Worm (Caenorhabditis elegans) whole organism, young adult: Measurements from ENCODE around the gene str-232.

ENCODE experiments used
- B0019.2 ChIP-seq: fragments of 200-800 bp; sonication (Bioruptor generic); conservative IDR thresholded peaks from 2 replicates; pipeline ENCODE4 v1.3.6; 2022; ENCODE audit warnings: missing genetic modification reagents, missing genetic modification characterization, missing compliant biosample characterization
- B0035.1 ChIP-seq: sonication (generic microtip); optimal IDR thresholded peaks from 2 replicates; lab custom pipeline; 2016; ENCODE audit warnings: missing genetic modification characterization, mild to moderate bottlenecking, missing compliant biosample characterization, missing genotype, missing genetic modification reagents
- C17E4.6 ChIP-seq: fragments of 200-800 bp; sonication (Bioruptor generic); IDR thresholded peaks from 2 replicates; pipeline ENCODE4 v1.3.6; 2022; ENCODE audit warnings: missing genetic modification reagents, missing genetic modification characterization, missing compliant biosample characterization
- F22D6.2 ChIP-seq: sonication (generic microtip); optimal IDR thresholded peaks from 2 replicates; lab custom pipeline; 2016; ENCODE audit warnings: mild to moderate bottlenecking, missing genetic modification characterization, missing compliant biosample characterization
- F23B12.7 ChIP-seq: sonication (generic microtip); optimal IDR thresholded peaks from 2 replicates; lab custom pipeline; 2017; ENCODE audit warnings: missing genetic modification characterization, mild to moderate bottlenecking, missing compliant biosample characterization, antibody characterized with exemption, moderate library complexity; ENCODE audit not compliant: insufficient read depth
- F33H1.4 ChIP-seq: fragments of 200-800 bp; sonication (Bioruptor generic); IDR thresholded peaks from 2 replicates; pipeline ENCODE4 v1.3.6; 2022; ENCODE audit warnings: missing genetic modification reagents, missing genetic modification characterization, missing compliant biosample characterization
- F37B4.10 ChIP-seq: fragments of 200-800 bp; sonication (Bioruptor generic); IDR thresholded peaks from 2 replicates; pipeline ENCODE4 v1.3.6; 2022; ENCODE audit warnings: missing genetic modification characterization, missing compliant biosample characterization
- F39B2.1 ChIP-seq: fragments of 200-800 bp; sonication (Bioruptor generic); IDR thresholded peaks from 2 replicates; pipeline ENCODE4 v1.3.6; 2022; ENCODE audit warnings: missing genetic modification reagents, missing genetic modification characterization, missing compliant biosample characterization
- F52B5.7 ChIP-seq: sonication (generic microtip); optimal IDR thresholded peaks from 2 replicates; lab custom pipeline; 2016; ENCODE audit warnings: mild to moderate bottlenecking, missing genetic modification characterization, missing compliant biosample characterization
- F55B11.4 ChIP-seq: sonication (generic microtip); optimal IDR thresholded peaks from 2 replicates; lab custom pipeline; 2016; ENCODE audit warnings: missing compliant biosample characterization, missing genetic modification characterization, borderline replicate concordance; ENCODE audit not compliant: insufficient read depth
- Y53F4B.3 ChIP-seq: fragments of 200-800 bp; sonication (Bioruptor generic); IDR thresholded peaks from 2 replicates; pipeline ENCODE4 v1.3.6; 2022; ENCODE audit warnings: missing genetic modification reagents, missing genetic modification characterization, missing compliant biosample characterization
- Y53G8AR.9 ChIP-seq: fragments of 200-800 bp; sonication (Bioruptor generic); conservative IDR thresholded peaks from 2 replicates; pipeline ENCODE4 v1.3.6; 2022; ENCODE audit warnings: missing genetic modification reagents, missing genetic modification characterization, missing compliant biosample characterization
- Y79H2A.3 ChIP-seq: fragments of 200-800 bp; sonication (Bioruptor generic); conservative IDR thresholded peaks from 2 replicates; pipeline ENCODE4 v1.3.6; 2022; ENCODE audit warnings: missing genetic modification reagents, missing genetic modification characterization, missing compliant biosample characterization
- ama-1 ChIP-seq, 3 experiments: fragments of 150-350 bp in 1 of 3; sonication (generic microtip) in 2 of 3; optimal IDR thresholded peaks; 2 replicates each; lab custom pipeline; 2014 to 2018; ENCODE audit warnings: missing biosample characterization in 2 of 3, missing genetic modification characterization in 2 of 3, missing genetic modification reagents in 2 of 3
- attf-6 ChIP-seq: fragments of 200-800 bp; sonication (Bioruptor generic); IDR thresholded peaks from 2 replicates; pipeline ENCODE4 v1.3.6; 2022; ENCODE audit warnings: missing genetic modification reagents, missing genetic modification characterization, missing compliant biosample characterization
- dox-1 ChIP-seq: fragments of 200-800 bp; sonication (Bioruptor generic); IDR thresholded peaks from 2 replicates; pipeline ENCODE4 v1.3.6; 2022; ENCODE audit warnings: missing genetic modification reagents, missing genetic modification characterization, missing compliant biosample characterization
- dpff-1 ChIP-seq: sonication (generic microtip); optimal IDR thresholded peaks from 2 replicates; lab custom pipeline; 2017; ENCODE audit warnings: mild to moderate bottlenecking, missing genetic modification characterization, missing compliant biosample characterization
- dpl-1 ChIP-seq: fragments of 150-350 bp; optimal IDR thresholded peaks from 2 replicates; lab custom pipeline; 2014; ENCODE audit warnings: missing biosample characterization, missing genetic modification reagents, missing genetic modification characterization
- hlh-26 ChIP-seq: fragments of 200-800 bp; sonication (Bioruptor generic); conservative IDR thresholded peaks from 2 replicates; pipeline ENCODE4 v1.3.6; 2022; ENCODE audit warnings: missing genetic modification reagents, missing genetic modification characterization, missing compliant biosample characterization
- hrde-1 ChIP-seq: sonication (generic microtip); optimal IDR thresholded peaks from 2 replicates; lab custom pipeline; 2016; ENCODE audit warnings: missing genetic modification characterization, mild to moderate bottlenecking, missing compliant biosample characterization, moderate library complexity, missing genotype, missing genetic modification reagents, borderline replicate concordance
- let-526 ChIP-seq: fragments of 200-800 bp; sonication (Bioruptor generic); IDR thresholded peaks from 2 replicates; pipeline ENCODE4 v1.3.6; 2022; ENCODE audit warnings: missing genetic modification reagents, missing genetic modification characterization, missing compliant biosample characterization
- lin-26 ChIP-seq: fragments of 200-800 bp; sonication (Bioruptor generic); IDR thresholded peaks from 2 replicates; pipeline ENCODE4 v1.3.6; 2022; ENCODE audit warnings: missing genetic modification reagents, missing genetic modification characterization, missing compliant biosample characterization
- lin-35 ChIP-seq, 3 experiments: fragments of 150-350 bp in 2 of 3; sonication (generic microtip) in 1 of 3; optimal IDR thresholded peaks; 2 replicates each; lab custom pipeline; 2014 to 2018; ENCODE audit warnings: missing biosample characterization in 3 of 3, missing genetic modification characterization in 3 of 3, missing genetic modification reagents in 3 of 3
- mel-28 ChIP-seq: sonication (generic microtip); optimal IDR thresholded peaks from 2 replicates; lab custom pipeline; 2016; ENCODE audit warnings: borderline replicate concordance, mild to moderate bottlenecking, missing genetic modification characterization, missing compliant biosample characterization
- nfya-1 ChIP-seq: sonication (generic microtip); optimal IDR thresholded peaks from 2 replicates; lab custom pipeline; 2017; ENCODE audit warnings: antibody characterized with exemption, missing compliant biosample characterization, missing genetic modification characterization, borderline replicate concordance; ENCODE audit not compliant: insufficient read depth
- nhr-120 ChIP-seq: fragments of 200-800 bp; sonication (Bioruptor generic); IDR thresholded peaks from 2 replicates; pipeline ENCODE4 v1.3.6; 2022; ENCODE audit warnings: missing genetic modification characterization, missing compliant biosample characterization
- nhr-27 ChIP-seq: fragments of 200-800 bp; sonication (Bioruptor generic); optimal IDR thresholded peaks from 2 replicates; lab custom pipeline; 2018; ENCODE audit warnings: mild to moderate bottlenecking, missing genetic modification characterization, moderate library complexity, missing compliant biosample characterization
- pbrm-1 ChIP-seq: fragments of 200-800 bp; sonication (Bioruptor generic); IDR thresholded peaks from 2 replicates; pipeline ENCODE4 v1.3.6; 2022; ENCODE audit warnings: missing genetic modification reagents, missing genetic modification characterization, missing compliant biosample characterization
- rec-8 ChIP-seq, 2 experiments: sonication (generic microtip); optimal IDR thresholded peaks; 2 replicates each; lab custom pipeline; 2016; ENCODE audit warnings: mild to moderate bottlenecking in 2 of 2, missing genetic modification characterization in 2 of 2, missing genetic modification reagents in 2 of 2, missing genotype in 2 of 2, missing biosample characterization in 1 of 2, missing compliant biosample characterization in 1 of 2, moderate library complexity in 1 of 2
- snpc-4 ChIP-seq, 5 experiments: fragments of 150-350 bp in 1 of 5; sonication (generic microtip) in 4 of 5; optimal IDR thresholded peaks; 2 replicates each; lab custom pipeline; 2014 to 2018; ENCODE audit warnings: missing genetic modification characterization in 5 of 5, missing biosample characterization in 3 of 5, antibody characterized with exemption in 2 of 5, mild to moderate bottlenecking in 2 of 5, missing compliant biosample characterization in 2 of 5, missing genotype in 2 of 5, moderate library complexity in 2 of 5, missing genetic modification reagents in 1 of 5
- tbp1 ChIP-seq: fragments of 200-800 bp; sonication (Bioruptor generic); optimal IDR thresholded peaks from 2 replicates; lab custom pipeline; 2018; ENCODE audit warnings: mild to moderate bottlenecking, missing genetic modification characterization, missing compliant biosample characterization
- tbx-9 ChIP-seq: sonication (generic microtip); optimal IDR thresholded peaks from 2 replicates; lab custom pipeline; 2016; ENCODE audit warnings: borderline replicate concordance, missing genetic modification characterization, inconsistent platforms, missing compliant biosample characterization
- unc-130 ChIP-seq: sonication (generic microtip); optimal IDR thresholded peaks from 2 replicates; lab custom pipeline; 2016; ENCODE audit warnings: missing genetic modification reagents, missing genetic modification characterization, missing compliant biosample characterization
- xnd-1 ChIP-seq: sonication (generic microtip); optimal IDR thresholded peaks from 2 replicates; lab custom pipeline; 2016; ENCODE audit warnings: missing genotype, missing genetic modification reagents, missing genetic modification characterization, missing compliant biosample characterization
- zfh-2 ChIP-seq: fragments of 200-800 bp; sonication (Bioruptor generic); conservative IDR thresholded peaks from 2 replicates; pipeline ENCODE4 v1.3.6; 2022; ENCODE audit warnings: missing genetic modification reagents, missing genetic modification characterization, missing compliant biosample characterization
- ztf-18 ChIP-seq: sonication (generic microtip); optimal IDR thresholded peaks from 2 replicates; lab custom pipeline; 2016; ENCODE audit warnings: missing genotype, mild to moderate bottlenecking, missing genetic modification characterization, missing compliant biosample characterization
- ztf-25 ChIP-seq: fragments of 200-800 bp; sonication (Bioruptor generic); IDR thresholded peaks from 2 replicates; pipeline ENCODE4 v1.3.6; 2022; ENCODE audit warnings: missing genetic modification reagents, missing genetic modification characterization, missing compliant biosample characterization
- ztf-26 ChIP-seq: sonication (generic microtip); optimal IDR thresholded peaks from 2 replicates; lab custom pipeline; 2017; ENCODE audit warnings: missing genetic modification characterization, missing compliant biosample characterization
- ztf-6 ChIP-seq: fragments of 200-800 bp; sonication (Bioruptor generic); IDR thresholded peaks from 2 replicates; pipeline ENCODE4 v1.3.6; 2022; ENCODE audit warnings: missing genetic modification reagents, missing genetic modification characterization, missing compliant biosample characterization

str-232 gene

DNA sequence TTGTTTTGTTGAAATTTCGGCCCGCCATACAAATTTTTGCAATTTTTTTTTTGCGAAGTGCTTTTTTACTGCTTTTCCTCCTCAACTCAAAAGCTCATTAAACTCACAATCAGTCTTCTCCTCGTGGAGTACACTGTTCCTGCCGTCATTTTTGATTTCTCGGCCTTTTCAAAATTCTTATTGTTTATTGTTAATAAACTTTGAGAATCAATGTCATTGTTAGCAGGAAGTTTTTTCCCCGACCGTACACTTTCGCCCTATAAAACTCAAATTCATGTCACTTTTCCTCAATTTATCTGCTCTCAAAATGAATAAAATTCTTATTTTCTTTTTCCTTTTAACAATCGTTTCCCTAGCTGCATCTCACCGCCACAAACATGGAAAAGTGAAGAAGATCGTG lies 39.7 kb downstream of the str-232 start, which contains the start of gene clec-232:
Gene clec-232, plus strand, starts transcription at position 301 of the 400 bp plus-strand sequence.
- no peak for TF ChIP-seq nfya-1 (tag; lab: Kevin White, UChicago)
- no peak for TF ChIP-seq dpl-1 (GFP tag; lab: Kevin White, UChicago)
- TF ChIP-seq rec-8 (tag; optimal IDR thresholded peaks at IDR 0.05; lab: Kevin White, UChicago) = no peak
- TF ChIP-seq F22D6.2 (tag; lab: Kevin White, UChicago) = no peak
- no peak for TF ChIP-seq lin-26 (GFP tag; lab: Robert Waterston, UW)
- no peak for TF ChIP-seq unc-130 (GFP tag; lab: Kevin White, UChicago)
- no peak for TF ChIP-seq Y53G8AR.9
- TF ChIP-seq F55B11.4 = no peak
- TF ChIP-seq mel-28 (tag; lab: Kevin White, UChicago) = no peak
- TF ChIP-seq F52B5.7 (tag; lab: Kevin White, UChicago) = no peak
- TF ChIP-seq F37B4.10 = no peak
- no peak for TF ChIP-seq ztf-26
- TF ChIP-seq ama-1 (optimal IDR thresholded peaks at IDR 0.05; lab: Kevin White, UChicago) = no peak
- no peak for TF ChIP-seq ama-1 (GFP tag; optimal IDR thresholded peaks at IDR 0.05; lab: Kevin White, UChicago)
- no peak for TF ChIP-seq dox-1 (GFP tag; lab: Robert Waterston, UW)
- TF ChIP-seq F23B12.7 (tag; lab: Kevin White, UChicago) = no peak
- no peak for TF ChIP-seq snpc-4 (GFP tag; optimal IDR thresholded peaks at IDR 0.05; lab: Kevin White, UChicago)
- no peak for TF ChIP-seq snpc-4 (tag; optimal IDR thresholded peaks at IDR 0.05; lab: Kevin White, UChicago)

DNA sequence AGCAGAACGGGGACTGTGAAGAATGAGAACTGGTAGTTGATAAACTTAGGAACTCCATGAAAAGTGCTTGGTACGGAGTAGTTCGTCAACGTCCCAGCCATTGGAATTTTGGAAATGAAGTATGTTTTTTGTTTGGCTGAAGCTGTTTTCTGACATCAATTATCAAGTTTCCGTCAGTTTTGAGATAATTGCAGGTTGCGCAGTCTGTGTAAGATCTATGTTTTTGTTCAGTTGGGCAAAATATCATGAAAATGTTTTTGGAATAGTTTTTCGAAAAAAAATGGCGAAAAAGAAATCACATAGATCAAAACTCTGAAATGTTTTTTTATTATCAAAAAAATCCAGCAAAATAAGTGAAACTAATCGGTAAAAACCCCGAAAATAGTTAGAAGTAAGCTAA lies 40.7 kb downstream of the str-232 start, which contains the start of gene sru-22:
Gene sru-22, minus strand, starts transcription at position 101 of the 400 bp plus-strand sequence.
- no peak for TF ChIP-seq nhr-27 (tag; lab: Kevin White, UChicago)
- TF ChIP-seq Y79H2A.3 (GFP tag; lab: Robert Waterston, UW) = no peak
- no peak for TF ChIP-seq ztf-26
- no peak for TF ChIP-seq F33H1.4
- TF ChIP-seq attf-6 = no peak
- TF ChIP-seq F39B2.1 (GFP tag; lab: Robert Waterston, UW) = no peak

DNA sequence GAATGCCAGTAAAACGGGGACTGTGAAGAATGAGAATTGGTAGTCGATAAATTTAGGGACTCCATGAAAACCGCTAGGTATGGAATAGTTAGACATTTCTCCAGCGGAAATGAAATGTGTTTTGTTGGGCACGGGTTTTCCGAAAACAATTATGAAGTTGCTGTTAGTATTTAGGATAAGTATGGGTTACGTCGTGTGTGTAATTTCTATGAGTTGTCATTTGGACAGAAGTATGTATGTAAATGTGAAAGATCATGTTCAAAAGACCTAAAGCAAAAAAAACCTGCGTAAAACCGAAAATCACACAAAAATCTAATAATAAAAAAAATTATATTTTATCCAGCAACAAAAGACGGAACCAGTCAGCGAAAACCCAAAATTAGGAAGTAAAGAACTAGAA lies 43.1 kb downstream of the str-232 start, which contains the start of gene sru-23:
Gene sru-23, minus strand, starts transcription at position 101 of the 400 bp plus-strand sequence.
- TF ChIP-seq ztf-18 (no peak), B0035.1 (tag; lab: Kevin White, UChicago) (no peak), tbx-9 (tag; lab: Kevin White, UChicago) (no peak), Y53F4B.3 (GFP tag; lab: Robert Waterston, UW) (no peak), ztf-25 (no peak)
- TF ChIP-seq, all 124 proteins: peak for 0

- no peak for TF ChIP-seq xnd-1 (tag; lab: Kevin White, UChicago)
- no peak for TF ChIP-seq pbrm-1 (GFP tag; lab: Robert Waterston, UW)
- no peak for TF ChIP-seq C17E4.6 (GFP tag; lab: Robert Waterston, UW)
- TF ChIP-seq lin-35 (GFP tag; optimal IDR thresholded peaks at IDR 0.05; lab: Kevin White, UChicago) = no peak
- TF ChIP-seq dpff-1 (tag; lab: Kevin White, UChicago) = no peak
- no peak for TF ChIP-seq hlh-26 (GFP tag; lab: Robert Waterston, UW)
- no peak for TF ChIP-seq hrde-1 (tag; lab: Kevin White, UChicago)
- TF ChIP-seq ztf-6 (GFP tag; lab: Robert Waterston, UW) = no peak
- no peak for TF ChIP-seq tbx-9 (tag; lab: Kevin White, UChicago)
- TF ChIP-seq nhr-120 (GFP tag; lab: Robert Waterston, UW) = no peak
- no peak for TF ChIP-seq F39B2.1 (GFP tag; lab: Robert Waterston, UW)
- no peak for TF ChIP-seq ama-1 (optimal IDR thresholded peaks at IDR 0.05; lab: Kevin White, UChicago)
- no peak for TF ChIP-seq ama-1 (GFP tag; optimal IDR thresholded peaks at IDR 0.05; lab: Kevin White, UChicago)
- TF ChIP-seq let-526 = no peak
- TF ChIP-seq zfh-2 (GFP tag; lab: Robert Waterston, UW) = no peak
- no peak for TF ChIP-seq B0019.2 (GFP tag; lab: Robert Waterston, UW)
- TF ChIP-seq tbp1 (GFP tag; lab: Kevin White, UChicago) = no peak
- TF ChIP-seq, all 124 proteins: peak for 0
Measured at ce11 chrV:15970820-15971219, 44.7 kb downstream of the str-232 start.
